Fruit fly (Drosophila melanogaster): Measurements from ENCODE around the gene mbo.

The mbo gene

dm6 chr3R:12656946-12657566 lies 21.8 kb downstream of the mbo start:
- TF ChIP-seq Mrtf (GFP tag; IDR thresholded peaks at IDR 0.05) (no peak), hb (GFP tag; IDR thresholded peaks at IDR 0.05; ENCODE audit: partially characterized antibody) (no peak), HHEX (GFP tag; optimal IDR thresholded peaks at IDR 0.05) (peak; percentile 37), Nf-YC (tag; optimal IDR thresholded peaks at IDR 0.05) (no peak), CG32772 (GFP tag; IDR thresholded peaks at IDR 0.05) (no peak), unpg (GFP tag; optimal IDR thresholded peaks at IDR 0.05) (no peak), trem (tag; optimal IDR thresholded peaks at IDR 0.05) (no peak), Ets65A (GFP tag) (no peak), CG6813 (GFP tag; optimal IDR thresholded peaks at IDR 0.05) (peak; percentile 42), lilli (GFP tag; optimal IDR thresholded peaks at IDR 0.05) (no peak), CG11695 (GFP tag; IDR thresholded peaks at IDR 0.05) (no peak), CG10979 (tag; optimal IDR thresholded peaks at IDR 0.05) (no peak), CG16779 (GFP tag; IDR thresholded peaks at IDR 0.05) (no peak), sc (optimal IDR thresholded peaks at IDR 0.05) (no peak), sc (GFP tag; optimal IDR thresholded peaks at IDR 0.05) (no peak), CG31224 (GFP tag; IDR thresholded peaks at IDR 0.05) (no peak), ken (GFP tag; IDR thresholded peaks at IDR 0.05) (no peak), CG17829 (tag; optimal IDR thresholded peaks at IDR 0.05) (no peak), zf30C (GFP tag; optimal IDR thresholded peaks at IDR 0.05) (no peak), mld (GFP tag; IDR thresholded peaks at IDR 0.05; ENCODE audit: partially characterized antibody) (no peak), vfl (GFP tag; optimal IDR thresholded peaks at IDR 0.05) (no peak), CG14710 (tag; optimal IDR thresholded peaks at IDR 0.05) (no peak), CG16863 (GFP tag; optimal IDR thresholded peaks at IDR 0.05) (no peak), CG7372 (GFP tag; IDR thresholded peaks at IDR 0.05) (no peak), grn (GFP tag; optimal IDR thresholded peaks at IDR 0.05) (no peak), CG16813 (GFP tag; IDR thresholded peaks at IDR 0.05; ENCODE audit: partially characterized antibody) (no peak), NC2β (GFP tag; optimal IDR thresholded peaks at IDR 0.05) (no peak), CG2199 (GFP tag; IDR thresholded peaks at IDR 0.05) (no peak), CG12744 (GFP tag; optimal IDR thresholded peaks at IDR 0.05) (no peak), CG4424 (GFP tag; optimal IDR thresholded peaks at IDR 0.05) (no peak), CG10274 (GFP tag; optimal IDR thresholded peaks at IDR 0.05) (no peak), wdn (GFP tag; IDR thresholded peaks at IDR 0.05) (no peak; the same call in 1 of the 2 replicates), Lim3 (GFP tag; IDR thresholded peaks at IDR 0.05) (no peak), CG6683 (GFP tag; optimal IDR thresholded peaks at IDR 0.05) (no peak), sens (GFP tag) (peak; percentile 76), Atf-2 (GFP tag; optimal IDR thresholded peaks at IDR 0.05) (no peak), CG14860 (GFP tag; IDR thresholded peaks at IDR 0.05; ENCODE audit: partially characterized antibody) (no peak), CG8765 (GFP tag; IDR thresholded peaks at IDR 0.05) (no peak), dysf (GFP tag; IDR thresholded peaks at IDR 0.05) (peak; percentile 27; the same call in 1 of the 3 replicates), z (GFP tag; IDR thresholded peaks at IDR 0.05) (no peak), Vsx1 (GFP tag; optimal IDR thresholded peaks at IDR 0.05) (no peak), MTF-1 (GFP tag; optimal IDR thresholded peaks at IDR 0.05; ENCODE audit: borderline replicate concordance) (no peak), CG1602 (GFP tag; optimal IDR thresholded peaks at IDR 0.05) (no peak), ham (GFP tag; IDR thresholded peaks at IDR 0.05) (no peak), gsb (GFP tag; IDR thresholded peaks at IDR 0.05) (no peak), cwo (GFP tag; optimal IDR thresholded peaks at IDR 0.05) (no peak), kah (GFP tag; optimal IDR thresholded peaks at IDR 0.05) (no peak), Drgx (GFP tag; IDR thresholded peaks at IDR 0.05) (no peak), Hmr (GFP tag; optimal IDR thresholded peaks at IDR 0.05) (peak; percentile 63), CG12219 (GFP tag; optimal IDR thresholded peaks at IDR 0.05) (no peak), pnt (GFP tag; optimal IDR thresholded peaks at IDR 0.05) (no peak), Dip3 (GFP tag; optimal IDR thresholded peaks at IDR 0.05) (peak; percentile 21)
